Fruit fly (Drosophila melanogaster): Measurements from ENCODE around the gene CG7691.
A peak's percentile ranks its signal among the peaks of the same experiment; 100 is the strongest.

The CG7691 gene

DNA sequence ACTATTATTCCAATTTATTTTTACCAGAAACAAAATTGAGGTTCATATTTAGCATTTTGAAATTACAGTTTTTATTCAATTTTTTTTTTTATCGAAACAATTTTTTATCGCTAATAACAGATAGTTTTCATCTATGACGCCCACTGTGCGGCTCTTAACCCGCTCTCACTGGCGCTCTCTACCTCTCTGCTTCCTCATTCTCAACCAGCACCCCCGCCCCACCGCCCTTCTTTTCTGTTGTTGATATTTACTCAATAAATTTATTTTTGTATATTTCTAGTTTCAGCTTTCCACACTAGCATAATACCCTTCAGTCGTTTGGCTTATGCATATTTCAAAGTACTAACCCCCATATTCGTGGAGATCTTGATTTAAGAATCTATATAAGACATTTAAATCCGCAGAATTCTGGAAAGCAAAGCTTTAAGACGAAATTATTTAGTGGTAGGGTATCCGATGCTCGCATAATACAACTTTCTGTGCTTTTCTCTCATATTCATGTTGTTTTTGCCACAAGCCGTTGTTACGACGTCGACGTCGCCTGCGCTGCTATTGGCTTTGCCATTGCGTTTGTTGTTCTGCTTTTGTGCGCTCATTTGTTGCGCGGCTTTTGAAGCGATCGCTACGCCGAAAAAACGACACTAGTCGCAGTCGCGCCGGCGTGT, 24.3 kb downstream of the CG7691 start (continued):
- TF ChIP-seq Mrtf (GFP tag; IDR thresholded peaks at IDR 0.05) (peak; percentile 94), dimm (GFP tag; IDR thresholded peaks at IDR 0.05) (peak; percentile 78), ATbp (GFP tag; optimal IDR thresholded peaks at IDR 0.05) (peak; percentile 98), crp (GFP tag; optimal IDR thresholded peaks at IDR 0.05) (peak; percentile 25 to 73), CG30431 (GFP tag; optimal IDR thresholded peaks at IDR 0.05) (peak; percentile 95), exex (tag; optimal IDR thresholded peaks at IDR 0.05) (peak; percentile 72), zen2 (GFP tag; IDR thresholded peaks at IDR 0.05; ENCODE audit: partially characterized antibody) (no peak), dpn (GFP tag; optimal IDR thresholded peaks at IDR 0.05) (peak; percentile 96 to 97), CG11085 (GFP tag; IDR thresholded peaks at IDR 0.05) (peak; percentile 91), CG6254 (GFP tag; optimal IDR thresholded peaks at IDR 0.05) (peak; percentile 92), luna (GFP tag; optimal IDR thresholded peaks at IDR 0.05) (peak; percentile 86), CG17186 (GFP tag; optimal IDR thresholded peaks at IDR 0.05) (peak; percentile 88), Sox102F (GFP tag; optimal IDR thresholded peaks at IDR 0.05) (peak; percentile 98), CG1832 (GFP tag; optimal IDR thresholded peaks at IDR 0.05) (no peak), CG33557 (GFP tag; optimal IDR thresholded peaks at IDR 0.05) (peak; percentile 97), nmo (GFP tag; optimal IDR thresholded peaks at IDR 0.05) (peak; percentile 98), Spps (tag; optimal IDR thresholded peaks at IDR 0.05) (peak; percentile 96), CG14710 (tag; optimal IDR thresholded peaks at IDR 0.05) (peak; percentile 97), Poxn (GFP tag; IDR thresholded peaks at IDR 0.05) (peak; percentile 71), knrl (GFP tag; IDR thresholded peaks at IDR 0.05; ENCODE audit: partially characterized antibody) (0 out of 3 replicates have a peak, but pooled peaks have one; percentile 43), CG7745 (tag; optimal IDR thresholded peaks at IDR 0.05) (peak; percentile 84), gsb-n (tag; optimal IDR thresholded peaks at IDR 0.05) (peak; percentile 94), Ravus (GFP tag; IDR thresholded peaks at IDR 0.05) (peak; percentile 84), Kr (GFP tag; optimal IDR thresholded peaks at IDR 0.05) (peak; percentile 84), D (optimal IDR thresholded peaks at IDR 0.05) (no peak), D (GFP tag; optimal IDR thresholded peaks at IDR 0.05) (peak; percentile 98), rib (GFP tag; IDR thresholded peaks at IDR 0.05) (peak; percentile 93), Hmr (GFP tag; optimal IDR thresholded peaks at IDR 0.05) (peak; percentile 97), BEAF-32 (GFP tag; optimal IDR thresholded peaks at IDR 0.05) (peak; percentile 9), Dfd (GFP tag; optimal IDR thresholded peaks at IDR 0.05) (no peak), Gug (GFP tag; IDR thresholded peaks at IDR 0.05) (peak; percentile 91), hbn (GFP tag; IDR thresholded peaks at IDR 0.05; ENCODE audit: partially characterized antibody) (0 out of 2 replicates have a peak, but pooled peaks have one; percentile 24), ap (GFP tag; IDR thresholded peaks at IDR 0.05) (peak; percentile 87), CG14667 (GFP tag; IDR thresholded peaks at IDR 0.05) (peak; percentile 93), Ssrp (tag; optimal IDR thresholded peaks at IDR 0.05) (peak; percentile 95), seq (GFP tag; IDR thresholded peaks at IDR 0.05) (peak; percentile 97), CG7987 (GFP tag; optimal IDR thresholded peaks at IDR 0.05) (peak; percentile 96), sc (optimal IDR thresholded peaks at IDR 0.05) (no peak), sc (GFP tag; optimal IDR thresholded peaks at IDR 0.05) (peak; percentile 98), Antp (GFP tag; optimal IDR thresholded peaks at IDR 0.05) (peak; percentile 96), ERR (GFP tag; optimal IDR thresholded peaks at IDR 0.05) (peak; percentile 94), Dip2 (GFP tag; IDR thresholded peaks at IDR 0.05) (0 out of 2 replicates have a peak, but pooled peaks have one; percentile 21), stc (GFP tag; IDR thresholded peaks at IDR 0.05) (peak; percentile 89), CG43689 (GFP tag; IDR thresholded peaks at IDR 0.05) (peak; percentile 81), CG10431 (GFP tag; optimal IDR thresholded peaks at IDR 0.05) (peak; percentile 96), ken (GFP tag; IDR thresholded peaks at IDR 0.05) (peak; percentile 93), gem (tag; optimal IDR thresholded peaks at IDR 0.05) (peak; percentile 98), CG1792 (GFP tag; optimal IDR thresholded peaks at IDR 0.05) (peak; percentile 96), CG4854 (GFP tag; optimal IDR thresholded peaks at IDR 0.05) (peak; percentile 98)

All from whole organism, embryonic.